Worm (Caenorhabditis elegans): ENCODE measurements around the gene pin-2.

The pin-2 gene

DNA sequence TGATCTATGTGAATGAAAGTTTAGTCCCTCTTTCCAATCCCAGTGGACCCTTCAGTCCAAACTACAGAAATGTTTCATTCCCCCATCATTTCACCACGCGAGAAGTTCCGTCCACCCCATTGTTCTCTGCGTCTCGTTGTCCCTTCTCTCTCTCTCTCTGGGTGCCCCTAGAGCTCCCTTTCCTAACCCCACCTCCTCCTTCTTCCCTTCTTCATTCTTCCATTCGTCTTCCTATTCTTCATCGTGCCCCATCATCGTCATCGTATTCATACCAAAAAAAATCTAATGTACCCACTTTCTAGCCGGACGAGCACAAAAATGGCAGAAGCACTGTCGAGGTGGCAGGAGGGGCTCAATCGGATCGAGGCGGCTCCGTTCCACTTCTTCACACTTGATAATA, 42.6 kb downstream of the pin-2 start, which contains the start of gene M02B1.3:
Gene M02B1.3 (plus strand): TSS at position 301 of the 400 bp plus-strand sequence.
- TF ChIP-seq nfya-1 (tag; optimal IDR thresholded peaks at IDR 0.05; ENCODE audit: borderline replicate concordance, insufficient read depth) (no peak), atf-7 (tag; optimal IDR thresholded peaks at IDR 0.05) (no peak), lir-1 (GFP tag; conservative IDR thresholded peaks at IDR 0.05) (no peak), akir-1 (GFP tag; optimal IDR thresholded peaks at IDR 0.05) (no peak), madf-6 (GFP tag; IDR thresholded peaks at IDR 0.05) (0 out of 2 replicates have a peak, but pooled peaks have one; percentile 12), lin-26 (GFP tag; IDR thresholded peaks at IDR 0.05) (0 out of 2 replicates have a peak, but pooled peaks have one; percentile 20), zfh-2 (GFP tag; conservative IDR thresholded peaks at IDR 0.05) (peak; percentile 39; the same call in 1 of the 2 replicates), B0336.3 (GFP tag; IDR thresholded peaks at IDR 0.05) (no peak), ztf-3 (GFP tag; optimal IDR thresholded peaks at IDR 0.05) (no peak), nfyb-1 (GFP tag; IDR thresholded peaks at IDR 0.05) (0 out of 2 replicates have a peak, but pooled peaks have one; percentile 22), T07F8.4 (tag; optimal IDR thresholded peaks at IDR 0.05) (no peak)

DNA sequence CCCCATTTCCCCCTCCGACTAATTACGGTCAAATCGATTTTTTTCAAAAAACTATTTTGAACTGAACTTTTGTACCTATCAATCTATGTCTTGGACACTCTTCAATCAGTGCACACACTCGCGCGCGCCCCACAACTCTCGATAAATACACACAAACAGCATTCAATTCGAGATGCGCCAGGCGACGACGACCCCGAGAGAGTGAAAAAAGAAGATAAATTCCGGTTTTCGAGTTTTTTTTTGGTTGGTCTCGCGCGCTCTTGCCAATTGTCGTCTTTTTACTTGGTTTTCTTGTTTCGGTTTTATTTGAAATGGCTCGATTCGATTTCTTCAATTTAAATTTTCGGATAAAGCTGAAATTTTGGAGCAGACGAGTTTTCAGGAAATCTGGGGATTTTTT, 46.7 kb downstream of the pin-2 start:
- peak; percentile 17; the same call in 1 of the 2 replicates for TF ChIP-seq hmg-1.2 (GFP tag; IDR thresholded peaks at IDR 0.05)
- TF ChIP-seq B0336.3 (GFP tag; IDR thresholded peaks at IDR 0.05): peak; percentile 75
- TF ChIP-seq madf-6 (GFP tag; IDR thresholded peaks at IDR 0.05): 0 out of 2 replicates have a peak, but pooled peaks have one; percentile 30
- TF ChIP-seq Y56A3A.18 (GFP tag; IDR thresholded peaks at IDR 0.05): 0 out of 2 replicates have a peak, but pooled peaks have one; percentile 66
- TF ChIP-seq repo-1 (tag; optimal IDR thresholded peaks at IDR 0.05): peak; percentile 45
- peak; percentile 18 for TF ChIP-seq tbp1 (GFP tag; optimal IDR thresholded peaks at IDR 0.05)
- TF ChIP-seq him-1 (tag; optimal IDR thresholded peaks at IDR 0.05): peak; percentile 41
- TF ChIP-seq die-1 (tag; optimal IDR thresholded peaks at IDR 0.05): peak; percentile 4
- TF ChIP-seq lin-26 (GFP tag; IDR thresholded peaks at IDR 0.05): no peak
- no peak for TF ChIP-seq ceh-58 (GFP tag; IDR thresholded peaks at IDR 0.05)
- TF ChIP-seq snpc-4 (GFP tag; optimal IDR thresholded peaks at IDR 0.05): no peak
- TF ChIP-seq snpc-4 (tag; optimal IDR thresholded peaks at IDR 0.05): peak in 1 of 4 experiments; percentile 4
- peak; percentile 28; the same call in 1 of the 2 replicates for TF ChIP-seq dox-1 (GFP tag; IDR thresholded peaks at IDR 0.05)
- no peak for TF ChIP-seq hsf-1 (GFP tag; IDR thresholded peaks at IDR 0.05)
- TF ChIP-seq nhr-120 (GFP tag; IDR thresholded peaks at IDR 0.05): no peak
- no peak for TF ChIP-seq cebp-1 (GFP tag; IDR thresholded peaks at IDR 0.05)
- peak; percentile 45 for TF ChIP-seq cebp-1 (tag; optimal IDR thresholded peaks at IDR 0.05)
- 0 out of 2 replicates have a peak, but pooled peaks have one; percentile 13 for TF ChIP-seq pbrm-1 (GFP tag; IDR thresholded peaks at IDR 0.05)
- TF ChIP-seq ama-1 (optimal IDR thresholded peaks at IDR 0.05): peak; percentile 28
- no peak for TF ChIP-seq ama-1 (GFP tag; optimal IDR thresholded peaks at IDR 0.05)
- TF ChIP-seq lin-40 (tag; optimal IDR thresholded peaks at IDR 0.05): peak; percentile 9
- TF ChIP-seq ekl-4 (GFP tag; IDR thresholded peaks at IDR 0.05): 0 out of 2 replicates have a peak, but pooled peaks have one; percentile 28
- TF ChIP-seq nfyb-1 (GFP tag; IDR thresholded peaks at IDR 0.05): peak; percentile 43; the same call in 1 of the 2 replicates
- TF ChIP-seq nhr-80 (tag; optimal IDR thresholded peaks at IDR 0.05): peak; percentile 41
- no peak for TF ChIP-seq dpff-1 (tag; optimal IDR thresholded peaks at IDR 0.05)

DNA sequence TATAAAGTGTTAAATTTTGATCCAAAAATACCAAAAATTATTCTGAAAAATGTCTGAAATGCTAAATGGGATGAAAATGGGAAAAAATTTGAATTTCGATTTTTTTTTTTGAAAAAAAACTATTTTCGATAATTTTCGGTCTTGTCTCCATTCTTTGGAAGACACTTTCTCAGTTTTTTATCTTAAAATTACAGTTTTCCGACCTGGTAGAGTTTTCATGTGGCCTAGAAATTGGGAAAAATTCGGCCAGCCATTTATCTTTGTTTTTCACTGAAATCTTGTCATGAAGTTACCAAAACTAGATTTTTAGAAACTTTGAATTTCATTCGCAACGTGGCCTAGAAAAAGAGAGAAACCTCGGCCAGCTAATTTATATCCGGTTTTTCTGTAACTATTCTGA, 47.2 kb downstream of the pin-2 start:
- TF ChIP-seq bed-1 (GFP tag; IDR thresholded peaks at IDR 0.05): no peak
- TF ChIP-seq madf-8 (GFP tag; conservative IDR thresholded peaks at IDR 0.05): no peak
- TF ChIP-seq D2030.7 (GFP tag; IDR thresholded peaks at IDR 0.05): no peak
- no peak for TF ChIP-seq tbx-9 (tag; optimal IDR thresholded peaks at IDR 0.05; ENCODE audit: borderline replicate concordance)
- TF ChIP-seq nfya-2 (GFP tag; IDR thresholded peaks at IDR 0.05): no peak
- TF ChIP-seq dox-1 (GFP tag; IDR thresholded peaks at IDR 0.05): no peak
- TF ChIP-seq hlh-12 (tag; optimal IDR thresholded peaks at IDR 0.05): no peak
- TF ChIP-seq Y53F4B.3 (GFP tag; IDR thresholded peaks at IDR 0.05): no peak
- no peak for TF ChIP-seq rec-8 (tag; optimal IDR thresholded peaks at IDR 0.05)
- no peak for TF ChIP-seq F57C9.4 (tag; optimal IDR thresholded peaks at IDR 0.05)
- TF ChIP-seq madf-10 (tag; optimal IDR thresholded peaks at IDR 0.05): no peak
- TF ChIP-seq ztf-26 (tag; optimal IDR thresholded peaks at IDR 0.05): no peak
- TF ChIP-seq hmg-1.2 (GFP tag; IDR thresholded peaks at IDR 0.05): no peak
- no peak for TF ChIP-seq nfyb-1 (GFP tag; IDR thresholded peaks at IDR 0.05)
